Worm (Caenorhabditis elegans) whole organism, midembryonic: ENCODE results near the gene fbxa-192.

Source experiments
- klf-2 ChIP-seq: fragments of 200-800 bp; sonication (Bioruptor generic); conservative IDR thresholded peaks from 2 replicates; pipeline ENCODE4 v1.3.6; 2022; ENCODE audit warnings: missing genetic modification reagents, missing genetic modification characterization, missing compliant biosample characterization
- med-1 ChIP-seq: sonication (generic microtip); optimal IDR thresholded peaks from 2 replicates; lab custom pipeline; 2017; ENCODE audit warnings: missing genetic modification characterization, mild to moderate bottlenecking, missing compliant biosample characterization, antibody characterized with exemption, missing genetic modification reagents; ENCODE audit not compliant: insufficient read depth

DNA sequence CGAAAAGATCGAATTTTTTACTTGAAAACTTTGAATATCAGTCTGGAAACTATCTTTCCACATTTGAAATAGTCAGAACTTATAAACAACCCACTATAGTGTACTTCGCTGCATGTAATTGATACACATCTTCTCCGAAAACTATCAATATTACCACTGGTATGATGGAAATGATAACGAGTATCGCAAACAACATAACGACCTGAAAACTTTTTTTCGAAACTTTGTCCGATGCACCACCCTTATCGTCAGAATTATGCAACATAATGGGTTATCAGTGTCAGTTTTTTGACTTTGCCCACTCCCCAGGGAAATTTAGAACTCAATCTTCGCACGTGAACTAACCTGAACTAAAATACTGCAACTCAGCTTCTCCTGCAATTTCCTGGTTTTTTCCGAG, 11.9 kb upstream of the fbxa-192 start:
- no peak for TF ChIP-seq med-1 (GFP tag; lab: Kevin White, UChicago)
- no peak for TF ChIP-seq klf-2 (GFP tag; lab: Robert Waterston, UW)
